Worm (Caenorhabditis elegans): ENCODE data around the gene nhr-38.

nhr-38 gene

DNA sequence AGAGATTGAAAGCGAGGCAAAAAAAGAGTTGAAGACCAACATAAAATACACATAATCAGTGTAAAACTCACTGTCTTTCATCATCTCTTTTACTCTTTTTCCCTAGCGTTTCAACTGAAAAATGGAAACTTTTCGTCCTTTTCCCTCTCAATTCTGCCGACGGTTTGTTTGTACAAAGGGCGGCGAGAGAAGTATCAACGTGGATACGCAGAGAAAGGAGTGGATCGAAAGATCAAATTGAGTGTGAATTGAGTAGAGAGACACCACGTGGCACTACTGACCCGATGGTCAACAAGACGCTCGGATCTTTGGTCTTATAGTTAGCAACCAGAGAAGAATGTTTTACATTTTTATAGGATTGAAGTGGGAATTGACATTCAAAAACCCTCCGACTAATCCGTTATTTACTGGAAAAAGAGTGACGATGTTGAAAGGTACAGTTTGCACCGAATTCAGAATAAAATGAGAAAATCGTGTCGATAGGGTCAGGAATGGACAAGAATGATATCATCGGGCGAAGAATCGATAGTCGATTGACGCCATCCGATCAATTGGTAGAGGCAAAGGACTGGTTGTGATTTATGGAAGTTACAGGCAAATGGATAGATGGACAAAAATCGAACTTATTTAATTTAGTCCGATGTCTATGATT, 38.9 kb upstream of the nhr-38 start:
- no peak for TF ChIP-seq daf-19 (GFP tag; conservative IDR thresholded peaks at IDR 0.05)
- TF ChIP-seq lin-15B (tag; optimal IDR thresholded peaks at IDR 0.05): no peak
- TF ChIP-seq duxl-1 (tag; optimal IDR thresholded peaks at IDR 0.05; ENCODE audit: poor library complexity): peak; percentile 45
- TF ChIP-seq hlh-30 (tag; optimal IDR thresholded peaks at IDR 0.05; ENCODE audit: insufficient read depth): peak; percentile 77
- peak; percentile 64 to 84 for TF ChIP-seq mdl-1 (tag; optimal IDR thresholded peaks at IDR 0.05)
- peak; percentile 79 for TF ChIP-seq pqm-1 (tag; optimal IDR thresholded peaks at IDR 0.05)
- no peak for TF ChIP-seq nhr-76 (tag; optimal IDR thresholded peaks at IDR 0.05)
- TF ChIP-seq snpc-1.2 (GFP tag; IDR thresholded peaks at IDR 0.05): no peak
- no peak for TF ChIP-seq ztf-7 (tag; optimal IDR thresholded peaks at IDR 0.05)
- peak; percentile 33 for TF ChIP-seq zip-2 (tag; optimal IDR thresholded peaks at IDR 0.05)
- TF ChIP-seq nhr-77 (tag; optimal IDR thresholded peaks at IDR 0.05): peak; percentile 86
- TF ChIP-seq nhr-10 (tag; optimal IDR thresholded peaks at IDR 0.05): peak; percentile 30
- TF ChIP-seq mep-1 (tag; optimal IDR thresholded peaks at IDR 0.05): peak; percentile 71
- peak; percentile 86 for TF ChIP-seq dmd-6 (GFP tag; IDR thresholded peaks at IDR 0.05)
- TF ChIP-seq lin-29 (GFP tag; IDR thresholded peaks at IDR 0.05): no peak
- peak; percentile 93 for TF ChIP-seq aha-1 (tag)
- TF ChIP-seq fkh-10 (GFP tag; optimal IDR thresholded peaks at IDR 0.05): no peak
- peak; percentile 57; the same call in 1 of the 2 replicates for TF ChIP-seq pha-4 (GFP tag; IDR thresholded peaks at IDR 0.05)
- TF ChIP-seq pha-4 (tag; optimal IDR thresholded peaks at IDR 0.05): peak; percentile 91
- no peak for TF ChIP-seq unc-39 (tag; optimal IDR thresholded peaks at IDR 0.05)
- no peak for TF ChIP-seq spr-3 (GFP tag; optimal IDR thresholded peaks at IDR 0.05)
- no peak for TF ChIP-seq madf-5 (GFP tag; IDR thresholded peaks at IDR 0.05)
- TF ChIP-seq unc-62 (GFP tag; optimal IDR thresholded peaks at IDR 0.05 in 1 of 2): peak in 1 of 2 experiments; percentile 95
- no peak for TF ChIP-seq unc-62 (tag; optimal IDR thresholded peaks at IDR 0.05)
- no peak for TF ChIP-seq egl-27 (tag; optimal IDR thresholded peaks at IDR 0.05)
- no peak for TF ChIP-seq D1046.2 (GFP tag; IDR thresholded peaks at IDR 0.05)
- peak; percentile 24 for TF ChIP-seq nhr-11 (tag; optimal IDR thresholded peaks at IDR 0.05)
- peak; percentile 82 for TF ChIP-seq nhr-48 (tag; optimal IDR thresholded peaks at IDR 0.05)
- TF ChIP-seq dve-1 (tag; optimal IDR thresholded peaks at IDR 0.05; ENCODE audit: insufficient read depth): peak; percentile 94
- peak; percentile 78 for TF ChIP-seq nhr-28 (tag; optimal IDR thresholded peaks at IDR 0.05)
- 0 out of 2 replicates have a peak, but pooled peaks have one; percentile 29 for TF ChIP-seq hmg-1.1 (GFP tag; IDR thresholded peaks at IDR 0.05)
- peak; percentile 86 for TF ChIP-seq mxl-3 (GFP tag; optimal IDR thresholded peaks at IDR 0.05)
- no peak for TF ChIP-seq T20F7.1 (GFP tag; optimal IDR thresholded peaks at IDR 0.05)
- peak; percentile 13 for TF ChIP-seq rbr-2 (tag; optimal IDR thresholded peaks at IDR 0.05)
- TF ChIP-seq hlh-11 (tag; optimal IDR thresholded peaks at IDR 0.05): peak; percentile 84
- TF ChIP-seq hif-1 (tag; optimal IDR thresholded peaks at IDR 0.05): peak in 1 of 2 experiments; percentile 37
- no peak for TF ChIP-seq nhr-237 (tag; optimal IDR thresholded peaks at IDR 0.05)
- no peak for TF ChIP-seq lin-39 (tag; optimal IDR thresholded peaks at IDR 0.05)
- peak in 1 of 2 experiments; percentile 68 for TF ChIP-seq lsy-2 (tag; optimal IDR thresholded peaks at IDR 0.05)
- TF ChIP-seq tra-1 (GFP tag; IDR thresholded peaks at IDR 0.05): no peak
- peak; percentile 5 for TF ChIP-seq mes-2 (tag; optimal IDR thresholded peaks at IDR 0.05; ENCODE audit: poor library complexity, severe bottlenecking)
- no peak for TF ChIP-seq sdz-12 (GFP tag; optimal IDR thresholded peaks at IDR 0.05)
- TF ChIP-seq daf-16 (GFP tag; optimal IDR thresholded peaks at IDR 0.05): peak in 1 of 2 experiments; percentile 39
- peak; percentile 84 for TF ChIP-seq daf-16 (tag; optimal IDR thresholded peaks at IDR 0.05)
- TF ChIP-seq F10B5.3 (tag; optimal IDR thresholded peaks at IDR 0.05): peak; percentile 12
- 0 out of 2 replicates have a peak, but pooled peaks have one; percentile 12 for TF ChIP-seq lin-1 (GFP tag; IDR thresholded peaks at IDR 0.05)

Measured in whole organism, L4 larva.